Fruit fly (Drosophila melanogaster) ovary, adult (tissue): ENCODE measurements around the gene CG15332.
A peak's percentile ranks its signal among the peaks of the same experiment; 100 is the strongest.

ENCODE experiments used
- CG17801 ChIP-seq: fragments of 200-800 bp; optimal IDR thresholded peaks from 2 replicates; lab custom pipeline; 2019; ENCODE audit warnings: missing biosample characterization, mild to moderate bottlenecking, missing genetic modification characterization, moderate library complexity; ENCODE audit not compliant: partially characterized antibody

Gene CG15332

dm6 chrX:7955890-7956289 lies at the start of gene CG15332, which contains the start of gene CG15330:
TSS of gene CG15332 (minus strand) at chrX:7955990.
TSS of gene CG15330 (plus strand) at chrX:7956064.
- TF ChIP-seq CG17801 (GFP tag; lab: Kevin White, UChicago): no peak

DNA sequence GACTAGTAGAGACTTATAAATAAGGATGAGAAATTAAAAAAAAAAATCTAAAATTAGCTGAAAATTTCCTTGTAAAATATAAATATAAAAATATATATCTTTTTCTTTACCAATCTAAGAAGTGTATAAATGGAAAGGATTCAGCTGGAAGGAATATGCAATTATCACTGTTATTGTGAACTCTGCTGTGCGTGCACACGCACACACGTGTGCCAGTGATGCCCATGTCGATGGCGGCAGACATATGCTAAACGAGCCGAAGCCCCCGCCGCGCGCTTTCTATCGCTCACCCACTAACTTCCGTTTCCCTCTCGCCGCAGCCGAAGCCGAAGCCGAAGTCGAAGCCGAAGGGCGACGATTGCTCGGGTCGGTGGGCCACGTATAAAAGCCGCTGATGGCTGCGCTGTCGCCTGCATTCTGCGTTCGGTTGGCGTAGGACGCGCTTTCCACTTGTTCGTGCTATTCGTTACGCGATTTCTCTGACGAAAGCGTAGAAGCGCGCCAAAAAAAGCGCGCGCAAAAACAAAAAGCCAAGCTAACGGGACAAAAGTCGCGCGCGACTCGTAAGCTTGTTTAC lies 39.5 kb upstream of the CG15332 start, which contains the start of gene Tbh:
Gene Tbh (plus strand): TSS at position 527 of the 577 bp plus-strand sequence.
- no peak for TF ChIP-seq CG17801 (GFP tag; lab: Kevin White, UChicago)

DNA sequence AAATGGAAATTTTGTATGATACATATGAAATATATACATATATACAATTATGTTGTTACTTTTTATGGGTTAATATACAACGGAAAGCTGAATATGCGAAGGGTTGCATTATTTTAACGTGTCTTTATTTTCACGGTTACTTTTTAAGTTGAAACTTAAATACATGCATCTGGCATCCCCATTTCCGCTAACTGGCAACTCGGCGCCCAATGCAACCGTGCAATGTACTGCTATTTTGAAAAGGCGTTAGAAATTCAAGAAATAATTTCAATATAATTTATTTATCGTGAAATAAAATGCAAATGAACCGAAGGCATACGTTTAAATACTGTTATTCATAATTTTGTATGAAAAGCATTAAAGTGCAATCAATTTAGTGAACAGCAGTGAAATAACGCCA lies 30.8 kb upstream of the CG15332 start:
- TF ChIP-seq CG17801 (GFP tag; lab: Kevin White, UChicago): peak; percentile 0

DNA sequence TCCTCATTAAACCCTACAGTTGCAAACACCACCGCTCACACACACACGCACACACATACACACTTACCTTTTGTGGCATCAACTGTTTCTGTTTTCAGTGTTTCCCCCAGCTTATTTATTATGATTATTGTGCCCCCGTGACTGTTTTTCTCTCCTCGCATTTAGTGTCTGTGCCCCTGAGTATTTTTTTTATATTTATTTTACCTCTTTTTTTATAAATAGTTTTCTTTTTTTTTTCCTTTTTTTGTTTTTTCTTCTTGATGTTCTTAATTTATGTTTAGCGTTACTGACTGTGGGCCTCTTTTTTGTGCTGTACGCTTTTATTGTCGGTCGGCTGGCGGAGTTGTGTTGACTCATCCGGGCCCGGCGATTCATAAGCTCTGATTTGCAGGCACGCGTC lies 25.0 kb upstream of the CG15332 start:
- peak; percentile 88 for TF ChIP-seq CG17801 (GFP tag; lab: Kevin White, UChicago)

dm6 chrX:7979202-7979601 lies 23.4 kb upstream of the CG15332 start:
- TF ChIP-seq CG17801 (GFP tag; lab: Kevin White, UChicago): no peak

- no peak for TF ChIP-seq CG17801 (GFP tag; lab: Kevin White, UChicago)
Measured at dm6 chrX:7978027-7978426, 22.2 kb upstream of the CG15332 start.

DNA sequence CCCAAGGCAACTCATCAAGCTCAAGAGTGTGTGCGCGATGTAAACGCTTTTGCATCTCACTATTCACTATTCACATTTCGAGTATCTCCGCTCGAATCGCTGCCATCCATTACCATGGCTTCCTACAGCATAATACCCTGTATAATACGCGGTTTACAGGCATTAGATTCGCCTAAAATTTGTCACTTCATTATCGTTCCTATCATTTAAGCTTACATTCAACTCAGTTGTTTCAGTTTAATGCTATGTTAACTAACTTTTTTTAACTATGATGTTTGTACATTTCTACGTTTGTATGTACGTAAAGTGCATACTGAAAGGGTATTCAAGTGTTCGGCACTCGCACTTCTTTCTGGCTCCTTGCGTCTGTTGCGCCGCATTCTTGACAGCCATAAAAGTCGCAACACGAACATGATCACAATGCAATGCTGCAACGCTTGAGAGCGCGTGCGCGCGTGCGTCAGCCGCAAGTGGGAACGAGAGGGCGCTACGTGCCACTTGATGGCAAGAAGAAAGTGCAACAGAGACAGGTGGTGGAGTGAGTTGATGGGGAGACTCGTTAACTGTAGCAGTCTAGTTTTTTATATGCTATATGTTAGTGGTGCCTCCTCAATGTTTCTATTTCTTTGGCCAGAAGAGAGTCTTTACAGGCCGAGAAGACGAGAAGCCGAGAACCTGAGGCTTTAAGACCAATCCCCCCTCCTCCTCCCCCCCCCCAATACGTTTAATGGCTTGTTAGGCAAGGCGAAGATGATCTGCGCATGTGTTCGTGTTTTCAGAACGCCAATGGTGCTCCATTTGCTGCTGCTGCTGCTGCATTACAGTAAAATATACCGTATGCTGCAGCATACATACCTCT lies 21.4 kb upstream of the CG15332 start:
- no peak for TF ChIP-seq CG17801 (GFP tag; lab: Kevin White, UChicago)

DNA sequence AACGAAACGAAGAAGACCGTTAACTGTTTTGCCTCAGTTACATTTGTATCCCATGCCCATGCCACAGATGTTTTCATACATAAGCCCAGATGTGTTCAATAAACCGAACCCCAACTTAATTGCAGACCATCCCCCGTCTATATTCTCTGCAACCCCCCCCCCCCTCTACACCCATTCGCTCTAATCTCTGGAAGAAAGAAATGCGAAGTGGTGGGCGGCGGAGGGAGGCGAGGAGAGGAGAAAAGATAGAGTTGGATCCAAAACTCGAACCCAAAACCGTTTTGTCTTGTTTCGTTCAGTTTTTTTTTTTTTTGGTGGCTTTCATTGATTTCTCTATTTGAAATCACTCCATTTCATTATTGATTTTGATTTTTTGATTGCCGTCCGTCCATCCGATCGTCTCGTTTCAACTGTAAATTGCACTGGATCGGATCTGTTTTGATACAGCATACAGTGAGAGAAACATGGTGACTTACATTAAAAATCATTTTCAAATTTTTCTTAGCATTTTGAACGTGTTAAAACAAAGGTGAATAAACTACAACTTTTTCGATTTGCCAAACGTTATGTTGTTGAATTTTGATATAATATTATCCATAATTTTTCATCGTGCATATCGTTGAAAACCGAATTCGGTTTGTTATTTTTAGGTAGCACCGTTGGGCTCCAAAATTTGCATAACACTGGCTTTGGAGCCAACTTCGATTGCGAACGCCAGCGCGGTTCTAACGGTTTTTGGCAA lies 19.9 kb upstream of the CG15332 start:
- no peak for TF ChIP-seq CG17801 (GFP tag; lab: Kevin White, UChicago)

- TF ChIP-seq CG17801 (GFP tag; lab: Kevin White, UChicago): no peak
Measured at dm6 chrX:7973325-7973954, 17.6 kb upstream of the CG15332 start.

DNA sequence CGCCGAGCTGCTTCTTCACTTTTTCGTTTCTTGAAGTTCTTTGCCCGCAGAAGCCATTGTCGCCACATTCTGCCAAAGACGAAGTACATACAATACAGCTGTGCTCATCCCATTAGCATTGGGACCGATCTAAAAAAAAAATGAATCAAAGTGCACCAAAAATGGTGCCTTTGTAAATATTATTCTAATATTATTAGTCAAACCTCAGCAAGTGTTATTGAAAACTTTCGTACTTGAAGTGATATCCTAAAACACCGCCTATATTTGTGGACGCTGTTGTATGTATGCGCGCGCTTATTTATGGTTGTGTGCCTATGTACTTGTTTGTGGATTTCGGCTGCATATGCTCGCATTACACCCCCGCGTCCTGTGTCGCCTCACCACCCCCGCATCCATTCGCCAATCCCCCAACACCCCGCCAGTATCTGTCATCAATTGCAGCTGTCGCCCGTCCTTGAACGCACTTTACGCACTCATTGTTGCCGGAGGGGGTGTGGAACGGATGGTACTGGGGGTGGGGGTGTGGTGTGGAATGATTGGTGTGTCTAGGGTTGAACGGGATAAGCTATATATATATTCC lies 16.7 kb upstream of the CG15332 start:
- TF ChIP-seq CG17801 (GFP tag; lab: Kevin White, UChicago): peak; percentile 52

dm6 chrX:7970396-7970795 lies 14.6 kb upstream of the CG15332 start:
- peak; percentile 72 for TF ChIP-seq CG17801 (GFP tag; lab: Kevin White, UChicago)

- TF ChIP-seq CG17801 (GFP tag; lab: Kevin White, UChicago): peak; percentile 29
Measured at dm6 chrX:7969188-7969829, 13.5 kb upstream of the CG15332 start.

DNA sequence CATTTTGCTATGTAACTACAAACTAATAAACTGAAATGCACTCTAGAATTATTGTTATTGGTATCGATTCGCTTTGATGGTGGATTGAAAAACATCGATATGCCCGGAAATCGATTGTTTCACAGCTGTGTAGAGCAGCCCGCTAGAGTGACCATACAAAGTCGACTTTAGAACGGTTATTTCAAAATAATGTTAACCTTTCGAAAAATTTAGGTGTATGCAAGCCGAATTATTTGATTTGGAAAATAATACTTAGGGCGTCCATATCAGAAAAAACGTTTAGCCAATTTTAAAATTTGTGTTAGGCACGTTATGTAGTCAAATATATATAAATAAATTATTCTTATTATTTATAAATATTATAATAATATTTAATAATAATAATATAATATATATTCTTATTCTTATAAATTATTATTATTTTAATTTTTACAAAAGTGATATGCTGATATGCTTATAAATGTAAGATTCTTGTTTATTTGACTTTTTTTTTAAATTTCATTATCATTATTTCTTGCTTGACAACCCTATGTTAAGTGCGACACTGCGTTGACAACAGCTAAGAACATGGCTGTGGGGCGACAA lies 12.5 kb upstream of the CG15332 start, which contains the start of gene sws:
Gene sws (minus strand): TSS at position 22 of the 585 bp plus-strand sequence.
- TF ChIP-seq CG17801 (GFP tag; lab: Kevin White, UChicago): peak; percentile 42

DNA sequence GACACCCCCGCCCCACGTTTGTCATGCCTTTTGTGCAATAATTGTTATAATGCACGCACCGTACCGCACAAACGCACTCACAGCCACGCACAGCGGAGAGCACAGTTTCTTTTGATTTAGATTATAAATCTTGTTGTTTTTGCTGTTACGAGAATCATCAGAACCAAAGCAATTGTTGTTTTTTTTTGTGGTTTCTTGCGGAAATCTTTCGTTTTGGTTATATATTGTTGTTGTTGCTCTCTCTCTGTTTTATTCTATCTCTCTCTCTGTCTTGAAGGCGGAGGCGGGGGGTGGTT lies 12.0 kb upstream of the CG15332 start:
- no peak for TF ChIP-seq CG17801 (GFP tag; lab: Kevin White, UChicago)
